Worm (Caenorhabditis elegans) whole organism, L3 larva: ENCODE data around the gene F36H9.5.
A peak's percentile ranks its signal among the peaks of the same experiment; 100 is the strongest.

ENCODE experiments used
- ZK546.5 ChIP-seq: sonication (generic microtip); optimal IDR thresholded peaks from 2 replicates; lab custom pipeline; 2017; ENCODE audit warnings: missing biosample characterization, missing genetic modification characterization
- aly-2 ChIP-seq: fragments of 150-350 bp; optimal IDR thresholded peaks from 2 replicates; lab custom pipeline; 2014; ENCODE audit warnings: missing biosample characterization, missing genetic modification characterization
- ama-1 ChIP-seq: fragments of 150-350 bp; optimal IDR thresholded peaks from 2 replicates; lab custom pipeline; 2018
- ceh-16 ChIP-seq: sonication (generic microtip); optimal IDR thresholded peaks from 2 replicates; lab custom pipeline; 2017; ENCODE audit warnings: missing biosample characterization, missing genetic modification characterization
- ceh-28 ChIP-seq: fragments of 150-350 bp; optimal IDR thresholded peaks from 2 replicates; lab custom pipeline; 2014; ENCODE audit warnings: missing biosample characterization, missing genetic modification reagents, missing genetic modification characterization
- ceh-82 ChIP-seq: fragments of 150-350 bp; optimal IDR thresholded peaks from 2 replicates; lab custom pipeline; 2014; ENCODE audit warnings: missing biosample characterization, missing genetic modification characterization
- ceh-9 ChIP-seq: sonication (generic microtip); optimal IDR thresholded peaks from 2 replicates; lab custom pipeline; 2018; ENCODE audit warnings: missing biosample characterization, missing genetic modification characterization
- daf-12 ChIP-seq: fragments of 150-350 bp; optimal IDR thresholded peaks from 2 replicates; lab custom pipeline; 2014; ENCODE audit warnings: missing biosample characterization, missing genetic modification reagents, missing genetic modification characterization
- egl-27 ChIP-seq: sonication (generic microtip); optimal IDR thresholded peaks from 4 replicates; lab custom pipeline; 2017; ENCODE audit warnings: missing biosample characterization, missing genetic modification reagents, missing genetic modification characterization
- egl-5 ChIP-seq: fragments of 150-350 bp; optimal IDR thresholded peaks from 2 replicates; lab custom pipeline; 2017; ENCODE audit warnings: missing biosample characterization, missing genetic modification reagents, missing genetic modification characterization, inconsistent platforms
- elt-1 ChIP-seq: fragments of 150-350 bp; optimal IDR thresholded peaks from 2 replicates; lab custom pipeline; 2014; ENCODE audit warnings: missing biosample characterization, missing genetic modification characterization
- elt-2 ChIP-seq: sonication (generic microtip); optimal IDR thresholded peaks from 2 replicates; lab custom pipeline; 2016; ENCODE audit warnings: missing genetic modification reagents, mild to moderate bottlenecking, missing genetic modification characterization, missing compliant biosample characterization
- elt-3 ChIP-seq, 3 experiments: fragments of 150-350 bp in 1 of 3; sonication (generic microtip) in 2 of 3; optimal IDR thresholded peaks; 2 replicates in 2 of 3; 4 replicates in 1 of 3; lab custom pipeline; 2014 to 2017; ENCODE audit warnings: missing biosample characterization in 3 of 3, missing genetic modification characterization in 3 of 3
- fkh-2 ChIP-seq: fragments of 150-350 bp; optimal IDR thresholded peaks from 2 replicates; lab custom pipeline; 2014; ENCODE audit warnings: missing biosample characterization, missing genetic modification reagents, missing genetic modification characterization
- fos-1 ChIP-seq: fragments of 150-350 bp; optimal IDR thresholded peaks from 2 replicates; lab custom pipeline; 2014; ENCODE audit warnings: missing biosample characterization, missing genetic modification characterization
- hmg-11 ChIP-seq: sonication (generic microtip); optimal IDR thresholded peaks from 2 replicates; lab custom pipeline; 2016; ENCODE audit warnings: missing genetic modification characterization, missing compliant biosample characterization
- jun-1 ChIP-seq: fragments of 150-350 bp; optimal IDR thresholded peaks from 2 replicates; lab custom pipeline; 2014; ENCODE audit warnings: missing biosample characterization, missing genetic modification reagents, missing genetic modification characterization
- lin-15B ChIP-seq: fragments of 150-350 bp; optimal IDR thresholded peaks from 2 replicates; lab custom pipeline; 2014; ENCODE audit warnings: missing biosample characterization, missing genetic modification characterization
- lin-39 ChIP-seq: fragments of 150-350 bp; optimal IDR thresholded peaks from 2 replicates; lab custom pipeline; 2018; ENCODE audit warnings: missing biosample characterization, missing genetic modification reagents, missing genetic modification characterization
- lsy-12 ChIP-seq: sonication (generic microtip); optimal IDR thresholded peaks from 2 replicates; lab custom pipeline; 2016; ENCODE audit warnings: mild to moderate bottlenecking, missing genetic modification characterization, missing compliant biosample characterization
- mml-1 ChIP-seq: fragments of 150-350 bp; sonication (generic microtip); optimal IDR thresholded peaks from 3 replicates; lab custom pipeline; 2014; ENCODE audit warnings: missing biosample characterization, missing genetic modification characterization
- nfya-1 ChIP-seq: sonication (generic microtip); optimal IDR thresholded peaks from 2 replicates; lab custom pipeline; 2017; ENCODE audit warnings: missing genetic modification characterization, mild to moderate bottlenecking, missing compliant biosample characterization, antibody characterized with exemption, moderate library complexity; ENCODE audit not compliant: insufficient read depth
- nhr-11 ChIP-seq: fragments of 150-350 bp; optimal IDR thresholded peaks from 2 replicates; lab custom pipeline; 2014; ENCODE audit warnings: missing biosample characterization, missing genetic modification characterization
- nhr-12 ChIP-seq: fragments of 150-350 bp; optimal IDR thresholded peaks from 2 replicates; lab custom pipeline; 2014; ENCODE audit warnings: missing biosample characterization, missing genetic modification characterization
- nhr-237 ChIP-seq: fragments of 150-350 bp; optimal IDR thresholded peaks from 2 replicates; lab custom pipeline; 2014; ENCODE audit warnings: missing biosample characterization, missing genetic modification characterization
- nhr-25 ChIP-seq: sonication (generic microtip); optimal IDR thresholded peaks from 2 replicates; lab custom pipeline; 2017; ENCODE audit warnings: missing biosample characterization, missing genetic modification characterization
- nhr-28 ChIP-seq: fragments of 150-350 bp; optimal IDR thresholded peaks from 2 replicates; lab custom pipeline; 2014; ENCODE audit warnings: missing biosample characterization, missing genetic modification characterization
- nhr-67 ChIP-seq: fragments of 150-350 bp; optimal IDR thresholded peaks from 2 replicates; lab custom pipeline; 2014; ENCODE audit warnings: missing biosample characterization, missing genetic modification characterization
- nhr-76 ChIP-seq: fragments of 150-350 bp; sonication (generic microtip); optimal IDR thresholded peaks from 5 replicates; lab custom pipeline; 2014; ENCODE audit warnings: missing biosample characterization, missing genetic modification characterization
- pha-4 ChIP-seq: fragments of 150-350 bp; optimal IDR thresholded peaks from 2 replicates; lab custom pipeline; 2014; ENCODE audit warnings: missing biosample characterization, missing genetic modification reagents, missing genetic modification characterization
- skn-1 ChIP-seq: fragments of 150-350 bp; optimal IDR thresholded peaks from 2 replicates; lab custom pipeline; 2014; ENCODE audit warnings: missing biosample characterization, missing genetic modification characterization
- snpc-4 ChIP-seq: fragments of 150-350 bp; optimal IDR thresholded peaks from 2 replicates; lab custom pipeline; 2014; ENCODE audit warnings: missing biosample characterization, missing genetic modification characterization
- tbx-2 ChIP-seq: sonication (generic microtip); optimal IDR thresholded peaks from 2 replicates; lab custom pipeline; 2016; ENCODE audit warnings: mild to moderate bottlenecking, missing genetic modification characterization, missing compliant biosample characterization
- unc-39 ChIP-seq: sonication (generic microtip); optimal IDR thresholded peaks from 4 replicates; lab custom pipeline; 2017; ENCODE audit warnings: missing biosample characterization, missing genetic modification characterization
- unc-62 ChIP-seq: fragments of 150-350 bp; sonication (generic microtip); optimal IDR thresholded peaks from 4 replicates; lab custom pipeline; 2014; ENCODE audit warnings: missing biosample characterization, missing genetic modification reagents, missing genetic modification characterization
- zag-1 ChIP-seq: fragments of 150-350 bp; optimal IDR thresholded peaks from 2 replicates; lab custom pipeline; 2014; ENCODE audit warnings: missing biosample characterization, missing genetic modification characterization
- ztf-11 ChIP-seq: fragments of 150-350 bp; optimal IDR thresholded peaks from 2 replicates; lab custom pipeline; 2014; ENCODE audit warnings: missing biosample characterization, missing genetic modification characterization
- ztf-4 ChIP-seq: fragments of 150-350 bp; optimal IDR thresholded peaks from 2 replicates; lab custom pipeline; 2014; ENCODE audit warnings: missing biosample characterization, missing genetic modification characterization

The F36H9.5 gene

ce11 chrV:1773120-1773519 lies 8.7 kb downstream of the F36H9.5 start:
- TF ChIP-seq ztf-11 (tag; lab: Kevin White, UChicago): no peak
- no peak for TF ChIP-seq lin-39 (tag; lab: Kevin White, UChicago)
- no peak for TF ChIP-seq egl-27
- no peak for TF ChIP-seq nhr-12
- TF ChIP-seq lsy-12 (tag; lab: Kevin White, UChicago): no peak
- TF ChIP-seq nhr-76: no peak
- no peak for TF ChIP-seq fkh-2 (tag; lab: Kevin White, UChicago)
- no peak for TF ChIP-seq zag-1 (tag; lab: Kevin White, UChicago)
- no peak for TF ChIP-seq mml-1 (tag; lab: Kevin White, UChicago)
- no peak for TF ChIP-seq ceh-9
- peak; percentile 27 for TF ChIP-seq elt-2 (tag; lab: Kevin White, UChicago)
- no peak for TF ChIP-seq nhr-11 (tag; lab: Kevin White, UChicago)
- TF ChIP-seq egl-5 (tag; lab: Kevin White, UChicago): no peak
- no peak for TF ChIP-seq snpc-4
- TF ChIP-seq nhr-237 (tag; lab: Kevin White, UChicago): no peak
- TF ChIP-seq ZK546.5: no peak
- TF ChIP-seq nhr-25 (tag; lab: Kevin White, UChicago): no peak
- TF ChIP-seq aly-2: no peak
- peak; percentile 22 for TF ChIP-seq nfya-1 (tag; lab: Kevin White, UChicago)
- peak; percentile 32 for TF ChIP-seq hmg-11
- TF ChIP-seq, all 47 proteins: peak for 3

ce11 chrV:1771727-1772126 lies 10.1 kb downstream of the F36H9.5 start, which contains the start of gene dhs-13:
Gene dhs-13, minus strand, starts transcription at chrV:1771734.
- TF ChIP-seq jun-1 (tag; lab: Kevin White, UChicago) (no peak), elt-2 (tag; lab: Kevin White, UChicago) (peak; percentile 52), pha-4 (tag; lab: Kevin White, UChicago) (peak; percentile 47), lin-15B (tag; lab: Kevin White, UChicago) (peak; percentile 36), egl-5 (tag; lab: Kevin White, UChicago) (no peak)
- TF ChIP-seq, all 47 proteins: peak for 3

- no peak for TF ChIP-seq skn-1 (tag; lab: Kevin White, UChicago)
- no peak for TF ChIP-seq ceh-16 (tag; lab: Kevin White, UChicago)
- TF ChIP-seq elt-1 (tag; lab: Kevin White, UChicago): no peak
- TF ChIP-seq ceh-28 (tag; lab: Kevin White, UChicago): no peak
- TF ChIP-seq elt-3 (tag; optimal IDR thresholded peaks at IDR 0.05; lab: Kevin White, UChicago): no peak
- TF ChIP-seq nhr-28 (tag; lab: Kevin White, UChicago): no peak
- TF ChIP-seq ztf-4 (tag; lab: Kevin White, UChicago): no peak
- no peak for TF ChIP-seq pha-4 (tag; lab: Kevin White, UChicago)
- TF ChIP-seq tbx-2 (tag; lab: Kevin White, UChicago): no peak
- no peak for TF ChIP-seq ceh-82 (tag; lab: Kevin White, UChicago)
- TF ChIP-seq mml-1 (tag; lab: Kevin White, UChicago): no peak
- no peak for TF ChIP-seq ama-1 (lab: Kevin White, UChicago)
- TF ChIP-seq nhr-76: no peak
- TF ChIP-seq jun-1 (tag; lab: Kevin White, UChicago): no peak
- no peak for TF ChIP-seq snpc-4
- TF ChIP-seq nhr-237 (tag; lab: Kevin White, UChicago): no peak
- no peak for TF ChIP-seq zag-1 (tag; lab: Kevin White, UChicago)
Observed at ce11 chrV:1767427-1767826, 14.4 kb downstream of the F36H9.5 start.

ce11 chrV:1760682-1761081 lies 21.1 kb downstream of the F36H9.5 start, which contains the start of gene clec-205:
Gene clec-205, plus strand, starts transcription at chrV:1760893.
- TF ChIP-seq fos-1 (tag; lab: Kevin White, UChicago) (no peak), elt-2 (tag; lab: Kevin White, UChicago) (peak; percentile 60)

- TF ChIP-seq daf-12 (tag; lab: Kevin White, UChicago) (no peak), unc-39 (tag; lab: Kevin White, UChicago) (no peak), ztf-11 (tag; lab: Kevin White, UChicago) (no peak), unc-62 (GFP tag; lab: Kevin White, UChicago) (no peak), elt-2 (tag; lab: Kevin White, UChicago) (peak; percentile 45), tbx-2 (tag; lab: Kevin White, UChicago) (no peak), nhr-76 (no peak), nhr-67 (tag; lab: Kevin White, UChicago) (no peak), nhr-237 (tag; lab: Kevin White, UChicago) (no peak)
Observed at ce11 chrV:1756856-1757255, 25.0 kb downstream of the F36H9.5 start, which contains the start of gene clec-204. Gene clec-204, plus strand, starts transcription at chrV:1757156.
